Worm (Caenorhabditis elegans) whole organism, L4 larva: Measurements from ENCODE around the gene F26F2.10.

Source experiments
- F49E8.2 ChIP-seq: sonication (generic microtip); optimal IDR thresholded peaks from 2 replicates; lab custom pipeline; 2016; ENCODE audit warnings: missing compliant biosample characterization, mild to moderate bottlenecking, missing genetic modification characterization, borderline replicate concordance
- ama-1 ChIP-seq: fragments of 150-350 bp; optimal IDR thresholded peaks from 2 replicates; lab custom pipeline; 2014; ENCODE audit warnings: inconsistent platforms, mixed read lengths
- ceh-82 ChIP-seq: sonication (generic microtip); optimal IDR thresholded peaks from 2 replicates; lab custom pipeline; 2017; ENCODE audit warnings: missing biosample characterization, missing genetic modification characterization
- cey-2 ChIP-seq: sonication (generic microtip); optimal IDR thresholded peaks from 3 replicates; lab custom pipeline; 2017; ENCODE audit warnings: missing genetic modification characterization, mild to moderate bottlenecking, missing compliant biosample characterization, antibody characterized with exemption, borderline replicate concordance; ENCODE audit not compliant: insufficient read depth
- daf-8 ChIP-seq: fragments of 200-800 bp; sonication (Bioruptor generic); IDR thresholded peaks from 2 replicates; pipeline ENCODE4 v1.3.6; 2022; ENCODE audit warnings: missing genetic modification characterization, missing compliant biosample characterization
- fos-1 ChIP-seq: fragments of 150-350 bp; optimal IDR thresholded peaks from 2 replicates; lab custom pipeline; 2014; ENCODE audit warnings: missing biosample characterization, missing genetic modification characterization
- nhr-28 ChIP-seq: fragments of 150-350 bp; optimal IDR thresholded peaks from 2 replicates; lab custom pipeline; 2014; ENCODE audit warnings: missing biosample characterization, missing genetic modification characterization
- saeg-2 ChIP-seq: fragments of 200-800 bp; sonication (Bioruptor generic); IDR thresholded peaks from 2 replicates; pipeline ENCODE4 v1.3.6; 2022; ENCODE audit warnings: missing genetic modification reagents, missing genetic modification characterization, missing compliant biosample characterization
- snpc-4 ChIP-seq: fragments of 150-350 bp; optimal IDR thresholded peaks from 2 replicates; lab custom pipeline; 2014; ENCODE audit warnings: missing biosample characterization, missing genetic modification characterization
- unc-39 ChIP-seq: sonication (generic microtip); optimal IDR thresholded peaks from 2 replicates; lab custom pipeline; 2017; ENCODE audit warnings: missing biosample characterization, missing genetic modification characterization
- zip-2 ChIP-seq: fragments of 150-350 bp; optimal IDR thresholded peaks from 2 replicates; lab custom pipeline; 2014; ENCODE audit warnings: missing biosample characterization, missing genetic modification characterization
- ztf-11 ChIP-seq: fragments of 150-350 bp; optimal IDR thresholded peaks from 2 replicates; lab custom pipeline; 2014; ENCODE audit warnings: missing biosample characterization, missing genetic modification characterization

ce11 chrV:20636855-20637254 is 42.2 kb upstream of the F26F2.10 start, which contains the start of gene ttr-13:
- TF ChIP-seq cey-2 (no peak), ztf-11 (no peak), fos-1 (tag; lab: Kevin White, UChicago) (no peak), ceh-82 (tag; lab: Kevin White, UChicago) (no peak), ama-1 (lab: Kevin White, UChicago) (no peak), zip-2 (tag; lab: Kevin White, UChicago) (no peak), unc-39 (tag; lab: Kevin White, UChicago) (no peak), nhr-28 (no peak), daf-8 (GFP tag; lab: Robert Waterston, UW) (no peak), snpc-4 (tag; lab: Kevin White, UChicago) (no peak), saeg-2 (GFP tag; lab: Robert Waterston, UW) (no peak), F49E8.2 (tag; lab: Kevin White, UChicago) (no peak)
